Worm (Caenorhabditis elegans) whole organism, early embryonic: ENCODE data around the gene srt-36.
"Not testable (repeated sequence)": the region's sequence is repeated elsewhere in the genome, so short reads cannot be mapped to it uniquely, and the experiment has no call there.

Source experiments
- aly-1 ChIP-seq: sonication (generic microtip); optimal IDR thresholded peaks from 2 replicates; lab custom pipeline; 2016; ENCODE audit warnings: missing genetic modification characterization, missing compliant biosample characterization
- ama-1 ChIP-seq: fragments of 150-350 bp; optimal IDR thresholded peaks from 2 replicates; lab custom pipeline; 2014
- ceh-36 ChIP-seq: sonication (generic microtip); optimal IDR thresholded peaks from 2 replicates; lab custom pipeline; 2016; ENCODE audit warnings: missing genetic modification characterization, inconsistent platforms, missing compliant biosample characterization
- ets-7 ChIP-seq: sonication (generic microtip); optimal IDR thresholded peaks from 2 replicates; lab custom pipeline; 2016; ENCODE audit warnings: missing genotype, missing genetic modification characterization, missing compliant biosample characterization
- flt-1 ChIP-seq: fragments of 200-800 bp; sonication (Bioruptor generic); IDR thresholded peaks from 2 replicates; pipeline ENCODE4 v1.3.6; 2022; ENCODE audit warnings: missing genetic modification characterization, missing compliant biosample characterization
- hmbx-1 ChIP-seq: sonication (generic microtip); optimal IDR thresholded peaks from 2 replicates; lab custom pipeline; 2016; ENCODE audit warnings: mild to moderate bottlenecking, missing genetic modification characterization, missing compliant biosample characterization
- hmg-4 ChIP-seq: fragments of 200-800 bp; sonication (Bioruptor generic); optimal IDR thresholded peaks from 2 replicates; lab custom pipeline; 2018; ENCODE audit warnings: mild to moderate bottlenecking, missing genetic modification characterization, missing compliant biosample characterization
- scrt-1 ChIP-seq: fragments of 200-800 bp; sonication (Bioruptor generic); IDR thresholded peaks from 2 replicates; pipeline ENCODE4 v1.3.6; 2022; ENCODE audit warnings: missing genetic modification characterization, missing compliant biosample characterization
- tbx-11 ChIP-seq: fragments of 200-800 bp; sonication (Bioruptor generic); IDR thresholded peaks from 2 replicates; pipeline ENCODE4 v1.3.6; 2022; ENCODE audit warnings: missing genetic modification characterization, missing compliant biosample characterization
- tbx-37 ChIP-seq: fragments of 200-800 bp; sonication (Bioruptor generic); conservative IDR thresholded peaks from 2 replicates; pipeline ENCODE4 v1.3.6; 2022; ENCODE audit warnings: missing genetic modification reagents, missing genetic modification characterization, missing compliant biosample characterization

- not testable (repeated sequence) for TF ChIP-seq tbx-37; hmbx-1 (tag; lab: Kevin White, UChicago); aly-1; scrt-1 (GFP tag; lab: Robert Waterston, UW); ama-1 (lab: Kevin White, UChicago); ets-7; tbx-11 (GFP tag; lab: Robert Waterston, UW); ceh-36; flt-1 (GFP tag; lab: Robert Waterston, UW); hmg-4 (GFP tag; lab: Kevin White, UChicago)
These were observed 22.0 kb upstream of the srt-36 start, which contains the start of gene srh-193 for ce11 chrV:4290093-4290492.
